Fruit fly (Drosophila melanogaster): ENCODE measurements around the gene Cyp6d5.

Gene Cyp6d5

DNA sequence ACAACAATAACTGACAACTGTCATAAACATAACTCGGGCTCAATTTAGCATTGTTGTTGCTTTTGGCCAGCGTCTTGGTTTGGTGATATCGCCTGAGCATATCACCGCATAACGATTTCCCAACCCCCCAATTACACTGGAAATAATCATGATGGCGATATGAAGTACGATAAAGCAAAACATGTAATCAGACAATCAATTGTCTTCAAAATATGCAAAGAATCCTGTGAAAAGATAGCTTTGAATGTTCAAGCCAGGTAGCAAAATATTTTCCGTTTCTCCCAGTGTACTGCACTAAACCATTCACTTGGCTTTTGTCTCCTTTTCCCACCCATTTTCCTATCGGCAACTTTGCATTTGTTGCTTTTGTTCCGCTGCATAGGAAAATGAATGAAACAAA lies 29.5 kb upstream of the Cyp6d5 start:
- TF ChIP-seq CTCF (optimal IDR thresholded peaks at IDR 0.05) (no peak), CG8478 (optimal IDR thresholded peaks at IDR 0.05) (no peak)

DNA sequence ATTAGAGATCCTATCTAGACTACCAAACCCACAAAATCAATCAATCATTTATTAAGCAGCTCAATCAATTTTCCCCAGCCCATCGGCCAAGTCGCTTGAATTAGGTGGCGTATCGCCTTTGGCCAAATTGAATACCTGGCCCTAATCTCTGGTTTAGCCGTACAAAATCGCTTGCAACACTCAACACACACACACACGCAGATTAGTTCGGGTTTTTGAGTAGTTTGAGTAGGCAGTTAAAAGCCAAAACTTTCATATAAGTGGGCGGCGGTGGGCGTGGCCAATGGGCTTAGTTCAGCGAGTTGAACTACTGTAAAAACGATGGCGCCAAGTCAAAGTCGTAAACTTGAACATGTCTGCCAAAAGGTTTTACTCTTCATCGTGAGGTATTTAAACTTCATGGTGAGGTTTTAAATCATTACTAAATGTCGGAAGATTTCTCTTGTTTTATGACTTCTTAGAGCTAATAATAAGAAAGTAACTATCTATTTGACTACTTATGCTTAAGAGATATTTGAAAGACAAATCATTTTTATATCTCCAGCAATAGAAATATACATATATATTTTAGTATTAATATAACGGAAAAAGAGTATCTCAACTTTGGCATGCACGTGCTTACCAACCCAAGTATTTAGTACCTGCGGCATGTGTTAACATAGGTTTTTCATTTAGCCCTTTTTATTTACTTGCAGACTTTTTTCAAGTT lies 27.7 kb upstream of the Cyp6d5 start:
- TF ChIP-seq CG8478 (optimal IDR thresholded peaks at IDR 0.05) = no peak
- TF ChIP-seq CTCF (optimal IDR thresholded peaks at IDR 0.05) = no peak

DNA sequence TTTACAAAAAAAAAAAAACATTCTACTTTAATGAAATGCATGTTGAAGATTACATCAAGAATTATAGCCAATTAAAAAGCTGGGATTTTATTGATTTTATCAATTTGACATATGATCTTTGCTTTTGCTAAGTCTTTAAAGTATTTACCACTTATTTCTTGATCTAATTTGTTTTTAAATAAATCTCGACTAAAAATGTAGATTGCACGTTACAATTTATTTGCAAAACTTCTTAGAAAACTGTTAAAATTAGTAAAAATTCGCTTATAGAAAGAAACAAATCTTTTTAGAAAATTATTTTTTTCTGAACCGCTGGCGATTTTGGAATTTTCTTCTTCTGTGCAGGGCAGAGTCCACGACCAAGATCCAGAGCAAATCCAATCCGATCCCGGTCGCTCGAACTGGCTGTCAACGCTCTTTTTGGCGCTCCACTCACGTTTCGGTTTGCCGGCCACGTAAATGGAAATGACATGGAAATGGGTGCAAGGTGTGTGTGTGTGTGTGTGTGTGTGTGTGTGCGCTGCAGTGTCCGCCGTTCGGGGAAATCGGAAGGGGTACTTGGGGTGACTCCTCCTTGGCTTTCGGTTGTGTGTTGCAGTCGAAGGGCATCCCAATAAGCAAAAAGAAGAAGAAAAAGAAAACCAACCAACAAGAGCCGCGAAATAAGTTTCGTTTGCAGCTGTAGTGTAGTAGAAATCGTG lies 26.7 kb upstream of the Cyp6d5 start:
- TF ChIP-seq CG8478 (optimal IDR thresholded peaks at IDR 0.05) = no peak
- TF ChIP-seq CTCF (optimal IDR thresholded peaks at IDR 0.05) = no peak

DNA sequence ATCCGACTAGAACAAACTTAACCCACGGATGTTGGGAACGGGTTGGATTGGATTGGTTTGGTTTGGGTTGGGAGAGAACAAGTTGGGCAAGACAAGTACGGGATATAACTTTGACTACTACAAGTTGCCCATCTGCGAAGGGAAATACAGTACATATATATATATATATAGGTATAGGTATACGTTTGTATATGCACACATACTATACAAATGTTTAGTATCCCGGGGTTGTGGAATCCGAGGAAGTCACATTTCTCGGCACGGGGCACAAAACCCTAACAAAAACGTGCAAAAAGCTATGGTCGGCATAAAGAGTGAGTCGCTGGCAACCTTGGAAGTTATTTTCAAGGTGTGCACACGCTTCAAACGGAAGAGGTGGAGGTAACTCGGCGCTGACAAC lies 25.2 kb upstream of the Cyp6d5 start:
- TF ChIP-seq CTCF (optimal IDR thresholded peaks at IDR 0.05) (no peak), CG8478 (optimal IDR thresholded peaks at IDR 0.05) (no peak)

DNA sequence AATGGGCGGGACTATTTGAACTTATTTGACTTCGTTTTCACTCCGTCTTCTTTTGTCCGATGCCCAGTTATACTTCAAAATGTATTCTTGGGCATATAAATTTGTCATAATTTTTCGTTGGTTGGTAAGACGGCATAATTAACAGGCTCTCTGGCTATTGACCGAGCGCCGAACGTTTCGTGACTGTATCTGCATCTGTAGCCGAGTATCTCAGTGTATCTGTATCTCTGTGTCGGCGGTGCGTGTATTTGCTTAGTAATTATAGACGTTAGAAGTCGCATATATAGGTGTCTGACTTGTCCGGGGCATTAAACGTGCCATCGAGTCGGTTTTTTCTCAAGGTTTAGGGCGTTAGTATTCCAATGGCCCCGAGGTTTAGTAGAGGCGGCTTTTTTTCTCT lies 23.9 kb upstream of the Cyp6d5 start:
- TF ChIP-seq CTCF (optimal IDR thresholded peaks at IDR 0.05) (no peak), CG8478 (optimal IDR thresholded peaks at IDR 0.05) (no peak)

DNA sequence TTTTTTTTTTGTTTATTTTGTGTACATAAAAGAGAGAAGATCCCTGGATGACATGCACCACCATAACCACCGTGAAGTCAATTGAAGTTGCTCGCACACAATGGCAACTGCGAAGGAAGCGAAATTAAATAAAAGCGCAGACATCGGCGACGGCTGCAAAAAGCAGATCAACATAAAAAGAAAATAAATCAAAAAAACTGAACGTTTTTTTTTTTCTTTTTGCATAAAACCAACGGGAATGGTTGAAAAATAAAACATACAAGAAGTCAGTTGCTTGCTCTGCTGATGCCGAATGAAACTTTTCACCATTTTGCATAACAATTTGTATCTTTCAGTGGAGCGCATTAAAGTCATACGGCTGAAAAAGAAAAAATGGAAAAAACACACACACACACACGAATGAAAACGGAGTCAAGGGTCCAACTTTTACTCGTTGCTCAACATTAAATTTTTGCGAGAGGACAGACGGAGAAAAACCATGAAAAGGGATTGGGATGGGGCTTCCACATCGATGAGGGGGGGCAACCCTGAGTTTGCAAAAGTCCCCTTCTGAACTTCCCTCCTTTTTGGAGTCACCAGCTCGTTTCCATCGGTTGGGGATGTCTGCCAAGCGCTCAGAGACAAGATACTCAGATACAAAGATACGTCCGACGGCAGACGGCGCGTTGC lies 22.7 kb upstream of the Cyp6d5 start:
- TF ChIP-seq CG8478 (optimal IDR thresholded peaks at IDR 0.05) (no peak), CTCF (optimal IDR thresholded peaks at IDR 0.05) (no peak)

DNA sequence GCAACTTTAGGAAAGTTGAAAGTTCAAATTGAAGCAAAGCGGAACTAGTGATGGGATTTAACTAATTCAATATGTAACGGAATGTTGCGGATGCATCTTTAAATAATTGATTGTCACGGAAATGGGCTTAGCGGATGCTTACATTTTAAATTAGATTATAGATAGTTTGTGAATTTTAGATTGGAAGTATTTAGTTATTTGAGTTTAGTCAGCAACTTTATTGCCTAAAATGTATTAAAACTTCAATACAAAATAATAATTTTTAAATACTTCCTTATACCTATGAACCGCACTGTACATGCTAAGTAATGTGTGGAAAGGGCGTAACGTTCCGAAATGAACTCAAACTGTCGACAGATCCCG lies 22.2 kb upstream of the Cyp6d5 start:
- TF ChIP-seq CG8478 (optimal IDR thresholded peaks at IDR 0.05) (no peak), CTCF (optimal IDR thresholded peaks at IDR 0.05) (no peak)

DNA sequence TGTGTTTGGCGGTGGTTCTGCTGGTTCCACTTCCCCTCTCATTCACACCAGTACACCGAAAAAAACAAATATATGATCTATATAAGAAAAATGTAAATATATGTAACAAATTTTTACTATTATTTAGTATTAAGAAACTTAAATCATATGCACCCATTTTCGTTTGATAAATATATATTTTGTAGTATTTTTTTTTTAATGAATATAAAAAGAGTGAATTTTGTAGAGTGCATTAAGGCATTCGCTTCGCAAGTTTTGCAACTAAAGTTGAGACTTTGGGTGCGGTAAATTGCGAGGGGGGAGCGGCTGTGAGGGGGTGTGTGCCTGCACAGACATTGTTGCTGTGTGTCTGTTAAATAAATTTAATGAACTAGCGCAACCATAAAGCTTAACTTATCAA lies 21.5 kb upstream of the Cyp6d5 start:
- TF ChIP-seq CTCF (optimal IDR thresholded peaks at IDR 0.05) (no peak), CG8478 (optimal IDR thresholded peaks at IDR 0.05) (no peak)

DNA sequence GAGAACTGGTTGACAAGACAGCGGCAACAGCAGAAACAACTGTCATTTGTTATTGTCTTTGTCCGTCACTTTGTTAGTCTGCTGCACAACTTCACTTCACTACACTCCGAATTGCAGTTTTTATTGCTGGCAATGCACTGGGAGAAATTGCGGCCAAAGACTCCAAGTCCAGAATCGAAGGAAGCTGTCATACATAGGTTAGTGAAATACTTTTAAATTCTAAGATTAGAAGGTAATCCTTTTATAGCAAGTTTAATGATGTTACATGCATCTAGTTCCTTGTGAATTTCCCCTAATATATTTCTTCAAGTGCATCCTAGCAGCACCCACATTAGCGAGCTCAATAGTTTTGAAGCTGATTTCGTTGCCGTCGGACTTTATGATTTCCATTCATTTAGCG lies 20.2 kb upstream of the Cyp6d5 start:
- TF ChIP-seq CTCF (optimal IDR thresholded peaks at IDR 0.05) = no peak
- TF ChIP-seq CG8478 (optimal IDR thresholded peaks at IDR 0.05) = no peak

DNA sequence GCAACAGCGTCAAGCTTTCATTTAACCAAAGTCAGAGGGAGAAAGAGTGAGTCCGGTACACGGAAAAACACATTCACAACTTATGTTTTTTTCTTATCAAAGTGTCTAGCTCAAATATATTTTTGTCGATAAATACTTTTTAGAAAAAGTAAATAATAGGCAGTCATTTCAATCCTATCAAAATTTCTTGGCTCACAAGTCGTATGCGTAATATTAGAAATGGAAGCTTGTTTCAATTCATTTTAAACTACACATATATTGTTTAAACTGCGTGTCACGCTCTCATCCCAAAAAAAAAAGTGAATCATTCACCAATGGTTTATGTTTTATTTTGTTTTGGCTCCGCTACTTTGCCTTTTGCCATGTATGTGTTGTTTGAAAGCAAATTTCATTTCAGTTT lies 19.4 kb upstream of the Cyp6d5 start:
- no peak for TF ChIP-seq CTCF (optimal IDR thresholded peaks at IDR 0.05)
- TF ChIP-seq CG8478 (optimal IDR thresholded peaks at IDR 0.05) = no peak

DNA sequence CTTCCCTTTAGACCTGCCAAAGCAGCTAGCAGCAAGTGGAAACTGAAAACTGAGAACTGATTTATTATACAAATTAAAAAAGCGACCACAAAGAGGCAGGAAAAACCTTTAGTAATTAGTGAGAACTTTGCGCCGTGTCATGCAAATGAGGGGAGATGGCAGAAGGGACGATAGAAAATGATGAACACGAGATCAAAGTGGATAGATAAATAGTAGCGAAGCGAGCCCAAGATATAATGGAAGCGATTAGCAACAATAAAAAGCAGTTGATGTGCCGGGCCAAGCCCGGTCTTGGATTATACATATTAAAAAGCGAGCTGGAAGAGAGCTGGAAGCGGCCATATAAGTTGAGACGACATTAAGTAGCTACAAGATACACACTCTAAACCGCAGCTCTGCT lies 17.9 kb upstream of the Cyp6d5 start:
- TF ChIP-seq CTCF (optimal IDR thresholded peaks at IDR 0.05) (no peak), CG8478 (optimal IDR thresholded peaks at IDR 0.05) (no peak)

DNA sequence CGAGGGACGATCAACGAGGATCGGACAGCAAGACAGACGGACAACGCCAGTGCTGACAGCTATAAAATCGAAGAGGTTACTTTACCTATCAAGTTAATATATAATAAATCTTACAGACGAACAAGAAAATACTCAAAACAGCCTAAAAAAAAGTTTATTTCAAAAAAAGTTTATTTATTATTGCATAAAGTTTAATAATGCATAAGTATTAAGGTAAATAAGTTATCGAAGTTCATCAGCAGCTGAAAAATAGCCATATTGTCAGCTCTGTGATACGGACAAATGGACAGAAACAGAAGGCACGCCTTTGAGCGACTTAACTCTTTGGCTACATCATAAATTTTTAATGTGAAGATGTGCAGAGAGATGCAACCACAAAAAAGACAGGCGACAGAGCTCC lies 17.4 kb upstream of the Cyp6d5 start:
- TF ChIP-seq CTCF (optimal IDR thresholded peaks at IDR 0.05) (no peak), CG8478 (optimal IDR thresholded peaks at IDR 0.05) (no peak)

DNA sequence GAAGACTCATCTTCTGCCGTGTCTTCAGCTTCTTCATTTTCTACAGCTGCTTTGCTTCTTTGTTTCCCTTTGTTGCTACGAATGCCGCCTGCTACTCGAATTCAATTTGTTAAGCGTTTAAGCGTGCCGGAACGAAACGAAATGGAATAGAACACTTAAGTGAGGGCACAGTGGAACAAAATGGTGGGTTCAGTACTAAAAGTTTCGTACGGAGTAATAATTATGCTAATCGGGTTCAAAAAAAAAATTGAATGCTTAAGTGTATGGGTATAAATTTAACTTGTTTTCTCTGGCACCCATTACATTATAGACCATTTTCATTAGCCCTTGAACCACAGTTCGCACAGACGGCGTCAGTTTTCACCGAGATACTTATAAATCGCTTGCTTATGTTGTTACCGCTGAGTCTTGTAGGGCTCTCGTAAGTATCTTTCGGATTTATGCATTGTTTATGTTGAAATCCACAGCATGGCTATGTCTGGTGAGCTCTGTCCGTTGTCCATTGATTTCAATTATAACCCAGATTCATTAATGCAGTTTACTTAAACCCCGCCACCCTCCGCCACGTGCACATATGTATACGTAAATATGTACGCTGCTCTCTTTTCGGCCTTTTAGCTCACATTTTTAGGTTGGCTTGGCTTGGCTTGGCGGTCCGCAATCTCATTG lies 16.4 kb upstream of the Cyp6d5 start:
- no peak for TF ChIP-seq CTCF (optimal IDR thresholded peaks at IDR 0.05)
- TF ChIP-seq CG8478 (optimal IDR thresholded peaks at IDR 0.05) = no peak

DNA sequence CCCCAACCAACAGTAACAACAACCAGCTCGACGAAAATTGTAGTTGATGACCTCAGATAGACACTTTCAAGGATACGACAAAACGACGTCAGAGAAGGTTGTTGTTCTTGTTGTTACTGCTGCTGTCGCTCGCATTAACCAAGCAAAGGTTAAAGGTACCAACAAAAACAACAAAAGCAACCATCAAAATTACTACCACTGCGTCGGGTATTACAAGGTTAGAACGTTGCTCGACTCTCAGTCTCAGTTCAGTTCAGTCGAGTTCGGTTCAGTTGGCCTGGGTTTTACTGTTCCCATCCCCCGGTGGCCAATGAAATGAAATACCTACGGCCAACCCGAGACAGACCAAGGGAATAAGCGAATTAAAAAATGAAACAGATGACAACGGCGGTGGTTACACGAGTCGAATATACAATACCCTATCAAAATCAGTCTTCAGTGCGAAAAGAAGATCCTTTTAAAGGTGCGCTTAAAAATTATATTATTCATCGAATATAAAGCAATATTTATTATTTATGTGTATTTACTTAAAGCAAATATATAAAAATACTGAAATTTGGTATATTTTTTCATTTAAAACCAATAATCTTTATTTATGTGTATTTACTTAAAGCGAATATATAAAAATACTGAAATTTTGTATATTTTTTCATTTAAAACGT lies 15.1 kb upstream of the Cyp6d5 start:
- no peak for TF ChIP-seq CG8478 (optimal IDR thresholded peaks at IDR 0.05)
- TF ChIP-seq CTCF (optimal IDR thresholded peaks at IDR 0.05) = no peak

DNA sequence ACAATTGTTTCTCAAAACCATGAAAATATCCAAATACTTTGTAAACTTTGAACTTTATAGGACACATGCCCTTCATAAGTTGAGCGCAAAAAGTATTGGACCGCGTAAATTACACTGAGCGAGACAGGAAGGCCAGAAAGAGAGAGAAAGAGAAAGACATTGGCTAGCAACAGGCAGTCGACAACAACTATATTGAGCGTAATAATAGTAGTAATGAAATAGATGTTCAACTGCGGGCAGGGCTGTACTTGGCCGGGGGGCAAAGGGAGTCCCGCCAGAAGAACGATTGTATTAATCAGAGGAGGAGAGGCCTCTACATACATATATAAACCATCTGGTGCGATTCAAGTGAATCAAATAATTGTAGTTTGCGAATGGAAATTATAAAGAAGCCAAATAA lies 14.4 kb upstream of the Cyp6d5 start:
- TF ChIP-seq CTCF (optimal IDR thresholded peaks at IDR 0.05) (no peak), CG8478 (optimal IDR thresholded peaks at IDR 0.05) (no peak)

Data from S2 (cell line).